Worm (Caenorhabditis elegans) whole organism, early embryonic: ENCODE data around the gene F53B1.3.

Experiments
- ama-1 ChIP-seq: fragments of 150-350 bp; optimal IDR thresholded peaks from 2 replicates; lab custom pipeline; 2014
- hmg-4 ChIP-seq: fragments of 200-800 bp; sonication (Bioruptor generic); optimal IDR thresholded peaks from 2 replicates; lab custom pipeline; 2018; ENCODE audit warnings: mild to moderate bottlenecking, missing genetic modification characterization, missing compliant biosample characterization

DNA sequence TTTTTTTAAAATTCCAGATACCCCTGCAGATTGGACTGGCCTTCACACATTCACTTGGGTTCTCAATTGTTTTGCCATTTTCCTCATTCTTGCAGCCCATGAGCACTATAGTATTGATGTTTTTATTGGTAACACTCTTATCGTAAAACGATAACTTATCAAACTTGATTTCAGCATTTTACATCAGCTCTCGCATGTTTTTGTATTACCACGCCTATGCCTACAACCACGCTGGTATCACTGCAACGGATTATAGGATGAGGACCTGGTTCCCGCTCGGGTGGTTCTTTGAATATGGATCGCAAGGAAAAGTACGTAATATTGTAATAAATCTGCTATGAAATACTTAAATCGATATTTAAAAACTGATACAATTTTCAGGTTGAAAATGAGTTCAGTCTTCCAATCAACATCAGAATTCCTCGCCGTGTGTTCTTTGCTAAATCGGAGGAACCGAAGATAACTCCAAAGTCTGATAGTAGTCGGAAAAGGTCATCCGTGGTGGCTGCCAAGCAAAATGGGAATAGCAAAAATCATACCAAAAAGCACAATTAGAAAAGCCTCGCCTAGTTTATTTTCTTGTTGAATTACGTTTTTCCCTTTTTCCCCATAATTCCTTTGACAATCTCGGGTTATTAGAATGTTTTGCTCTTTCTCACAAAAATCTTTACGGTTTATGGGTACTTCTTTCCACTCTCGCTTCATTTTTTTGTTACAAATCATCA, 5.4 kb downstream of the F53B1.3 start:
- TF ChIP-seq ama-1 (no peak), hmg-4 (no peak)
